Worm (Caenorhabditis elegans): ENCODE results near the gene C35D10.12.

DNA sequence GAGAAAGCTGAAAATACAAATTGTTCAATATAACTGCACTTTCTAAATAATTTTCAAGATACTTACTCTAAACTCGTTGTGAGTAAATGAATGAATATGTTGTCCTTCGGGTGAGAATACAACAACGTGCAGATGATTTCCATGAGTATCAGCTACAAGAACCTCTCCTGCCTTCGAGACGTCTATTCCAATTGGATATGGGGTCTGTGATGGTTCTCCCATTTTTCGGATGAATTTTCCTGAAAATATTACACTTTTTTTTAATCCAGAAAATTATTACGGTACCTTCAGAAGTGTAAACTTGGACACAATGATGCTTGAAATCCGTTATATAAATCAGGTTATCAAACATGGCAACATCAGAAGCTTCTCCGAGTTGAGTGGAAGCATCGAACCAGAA, 20.7 kb upstream of the C35D10.12 start:
- TF ChIP-seq blmp-1 (tag; optimal IDR thresholded peaks at IDR 0.05; ENCODE audit: insufficient read depth) = no peak
- TF ChIP-seq F13H6.1 (tag; optimal IDR thresholded peaks at IDR 0.05) = no peak
- TF ChIP-seq elt-3 (tag; optimal IDR thresholded peaks at IDR 0.05) = no peak
- TF ChIP-seq nhr-21 (tag; optimal IDR thresholded peaks at IDR 0.05) = no peak
- TF ChIP-seq egl-27 (tag; optimal IDR thresholded peaks at IDR 0.05) = no peak
- no peak for TF ChIP-seq unc-39 (tag; optimal IDR thresholded peaks at IDR 0.05)
- no peak for TF ChIP-seq unc-62 (GFP tag; optimal IDR thresholded peaks at IDR 0.05)
- TF ChIP-seq lin-13 (GFP tag; optimal IDR thresholded peaks at IDR 0.05) = no peak
- TF ChIP-seq aly-2 (tag; optimal IDR thresholded peaks at IDR 0.05) = no peak
- TF ChIP-seq fos-1 (tag; optimal IDR thresholded peaks at IDR 0.05) = no peak
- TF ChIP-seq skn-1 (tag; optimal IDR thresholded peaks at IDR 0.05) = no peak
- no peak for TF ChIP-seq mdl-1 (tag; optimal IDR thresholded peaks at IDR 0.05)
